Worm (Caenorhabditis elegans) whole organism, late embryonic: Measurements from ENCODE around the gene taf-8.

Source experiments
- ama-1 ChIP-seq: fragments of 150-350 bp; optimal IDR thresholded peaks from 2 replicates; lab custom pipeline; 2014
- ceh-2 ChIP-seq: sonication (generic microtip); optimal IDR thresholded peaks from 2 replicates; lab custom pipeline; 2016; ENCODE audit warnings: missing genotype, missing genetic modification characterization, missing compliant biosample characterization
- elt-2 ChIP-seq: sonication (generic microtip); optimal IDR thresholded peaks from 2 replicates; lab custom pipeline; 2016; ENCODE audit warnings: missing genetic modification reagents, missing genetic modification characterization, missing compliant biosample characterization
- lin-11 ChIP-seq: fragments of 200-800 bp; sonication (Bioruptor generic); optimal IDR thresholded peaks from 2 replicates; lab custom pipeline; 2018; ENCODE audit warnings: mild to moderate bottlenecking, missing genetic modification characterization, missing compliant biosample characterization
- npax-4 ChIP-seq: sonication (generic microtip); optimal IDR thresholded peaks from 2 replicates; lab custom pipeline; 2016; ENCODE audit warnings: missing genetic modification characterization, missing compliant biosample characterization
- rnt-1 ChIP-seq: sonication (generic microtip); optimal IDR thresholded peaks from 2 replicates; lab custom pipeline; 2016; ENCODE audit warnings: missing genetic modification characterization, missing compliant biosample characterization
- syd-9 ChIP-seq: sonication (generic microtip); optimal IDR thresholded peaks from 2 replicates; lab custom pipeline; 2016; ENCODE audit warnings: mild to moderate bottlenecking, missing genetic modification characterization, moderate library complexity, missing compliant biosample characterization
- tbx-2 ChIP-seq: sonication (generic microtip); optimal IDR thresholded peaks from 2 replicates; lab custom pipeline; 2016; ENCODE audit warnings: missing genetic modification characterization, missing compliant biosample characterization

DNA sequence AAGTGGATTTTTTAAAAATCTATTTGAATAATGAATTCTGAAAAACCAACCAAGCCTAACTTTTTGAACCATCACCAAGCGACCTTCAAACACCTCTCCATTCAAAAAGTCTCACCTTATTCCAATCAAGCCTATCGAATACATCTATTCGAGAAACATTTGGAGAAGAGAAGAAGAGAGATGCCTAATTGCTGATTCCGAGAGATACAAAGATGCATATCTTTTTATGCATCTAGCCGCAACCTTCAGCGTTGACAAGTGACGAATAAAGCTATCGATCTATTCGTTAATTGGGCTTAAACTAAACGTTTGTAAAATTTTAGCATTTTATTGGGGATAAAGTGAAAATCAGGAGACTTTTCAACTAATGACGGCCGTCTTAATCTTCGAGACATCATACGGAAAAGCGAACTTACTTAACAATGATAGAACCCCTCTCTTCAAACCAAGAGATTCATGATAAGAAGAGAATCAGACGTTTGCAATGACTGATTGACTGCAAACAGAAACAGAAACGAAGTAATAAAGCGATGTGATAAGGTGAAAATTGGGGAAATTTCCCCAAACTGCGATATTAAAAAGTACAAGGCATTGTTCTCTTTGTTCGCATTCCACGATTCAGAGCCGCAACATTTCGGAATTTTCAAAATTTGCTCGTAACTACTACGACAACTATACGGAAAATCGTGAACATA lies 24.0 kb upstream of the taf-8 start:
- TF ChIP-seq ceh-2 (tag; lab: Kevin White, UChicago) (no peak), ama-1 (lab: Kevin White, UChicago) (no peak), npax-4 (no peak), elt-2 (tag; lab: Kevin White, UChicago) (peak; percentile 46), lin-11 (no peak), rnt-1 (tag; lab: Kevin White, UChicago) (peak; percentile 77), tbx-2 (tag; lab: Kevin White, UChicago) (no peak), syd-9 (tag; lab: Kevin White, UChicago) (no peak)
